Worm (Caenorhabditis elegans): ENCODE measurements around the gene rps-25.

- no peak for TF ChIP-seq ztf-4 (tag; optimal IDR thresholded peaks at IDR 0.05)
- no peak for TF ChIP-seq unc-62 (GFP tag; optimal IDR thresholded peaks at IDR 0.05)
- no peak for TF ChIP-seq zag-1 (tag; optimal IDR thresholded peaks at IDR 0.05)
- TF ChIP-seq nhr-23 (tag; optimal IDR thresholded peaks at IDR 0.05) = no peak
- no peak for TF ChIP-seq snpc-4 (tag; optimal IDR thresholded peaks at IDR 0.05)
- no peak for TF ChIP-seq alr-1 (tag; optimal IDR thresholded peaks at IDR 0.05)
Measured at ce11 chrIV:5934046-5934445, 13.4 kb downstream of the rps-25 start, which contains the start of gene H32C10.1.

Measured in whole organism, L2 larva.